Fruit fly (Drosophila melanogaster) whole organism, embryonic: ENCODE measurements around the gene CG33523.

ENCODE experiments used
- BEAF-32 ChIP-seq: fragments of 200-800 bp; sonication (Bioruptor generic); optimal IDR thresholded peaks from 3 replicates; lab custom pipeline; 2017; ENCODE audit warnings: missing biosample characterization, missing genetic modification characterization, mild to moderate bottlenecking, moderate library complexity, missing genetic modification reagents
- C15 ChIP-seq: fragments of 200-800 bp; sonication (Bioruptor generic); IDR thresholded peaks from 3 replicates; pipeline ENCODE4 v1.3.6; 2022; ENCODE audit warnings: missing biosample characterization, missing genetic modification characterization
- CG10366 ChIP-seq: fragments of 200-800 bp; sonication (Bioruptor generic); IDR thresholded peaks from 2 replicates; pipeline ENCODE4 v1.3.6; 2022; ENCODE audit warnings: missing biosample characterization, missing genetic modification characterization
- CG12104 ChIP-seq: fragments of 200-800 bp; sonication (Bioruptor generic); optimal IDR thresholded peaks from 3 replicates; lab custom pipeline; 2016; ENCODE audit warnings: missing biosample characterization, missing genetic modification characterization
- CG12219 ChIP-seq: fragments of 200-800 bp; sonication (Bioruptor generic); optimal IDR thresholded peaks from 3 replicates; lab custom pipeline; 2018; ENCODE audit warnings: missing biosample characterization, mild to moderate bottlenecking, missing genetic modification characterization
- CG12769 ChIP-seq: fragments of 200-800 bp; sonication (Bioruptor generic); optimal IDR thresholded peaks from 2 replicates; lab custom pipeline; 2019; ENCODE audit warnings: missing biosample characterization, mild to moderate bottlenecking, missing genetic modification characterization, moderate library complexity
- CG14667 ChIP-seq: fragments of 200-800 bp; sonication (Bioruptor generic); IDR thresholded peaks from 2 replicates; pipeline ENCODE4 v1.3.6; 2022; ENCODE audit warnings: missing biosample characterization, missing genetic modification characterization
- CG15514 ChIP-seq: fragments of 200-800 bp; sonication (Bioruptor generic); optimal IDR thresholded peaks from 3 replicates; lab custom pipeline; 2017; ENCODE audit warnings: missing biosample characterization, missing genetic modification characterization, mild to moderate bottlenecking, moderate library complexity, missing genetic modification reagents
- CG17829 ChIP-seq: fragments of 200-800 bp; optimal IDR thresholded peaks from 2 replicates; lab custom pipeline; 2019; ENCODE audit warnings: missing biosample characterization, mild to moderate bottlenecking, missing genetic modification characterization, moderate library complexity
- CG18011 ChIP-seq: fragments of 200-800 bp; sonication (Bioruptor generic); optimal IDR thresholded peaks from 2 replicates; lab custom pipeline; 2017; ENCODE audit warnings: missing biosample characterization, missing genetic modification characterization, mild to moderate bottlenecking, moderate library complexity, missing genotype
- CG18476 ChIP-seq: fragments of 200-800 bp; sonication (Bioruptor generic); optimal IDR thresholded peaks from 2 replicates; lab custom pipeline; 2016; ENCODE audit warnings: missing biosample characterization, mild to moderate bottlenecking, missing genetic modification characterization
- CG31388 ChIP-seq: fragments of 200-800 bp; sonication (Bioruptor generic); optimal IDR thresholded peaks from 2 replicates; lab custom pipeline; 2016; ENCODE audit warnings: missing biosample characterization, missing genetic modification characterization
- CG31441 ChIP-seq: fragments of 200-800 bp; sonication (Bioruptor generic); IDR thresholded peaks from 2 replicates; pipeline ENCODE4 v1.3.6; 2022; ENCODE audit warnings: missing biosample characterization, missing genetic modification characterization
- CG4404 ChIP-seq: fragments of 200-800 bp; sonication (Bioruptor generic); IDR thresholded peaks from 2 replicates; pipeline ENCODE4 v1.3.6; 2022; ENCODE audit warnings: missing biosample characterization, missing genetic modification characterization
- CG7786 ChIP-seq: fragments of 200-800 bp; sonication (Bioruptor generic); optimal IDR thresholded peaks from 2 replicates; lab custom pipeline; 2016; ENCODE audit warnings: missing biosample characterization, missing genetic modification characterization
- CG9437 ChIP-seq: fragments of 200-800 bp; sonication (Bioruptor generic); optimal IDR thresholded peaks from 2 replicates; lab custom pipeline; 2018; ENCODE audit warnings: missing biosample characterization, mild to moderate bottlenecking, missing genetic modification characterization
- CG9727 ChIP-seq: fragments of 200-800 bp; sonication (Bioruptor generic); optimal IDR thresholded peaks from 3 replicates; lab custom pipeline; 2017; ENCODE audit warnings: missing biosample characterization, mild to moderate bottlenecking, missing genetic modification characterization
- CTCF ChIP-seq: fragments of 200-800 bp; sonication (Bioruptor generic); optimal IDR thresholded peaks from 2 replicates; lab custom pipeline; 2017; ENCODE audit warnings: missing biosample characterization, mild to moderate bottlenecking, missing genetic modification characterization, moderate library complexity
- Dek ChIP-seq: fragments of 200-800 bp; sonication (Bioruptor generic); optimal IDR thresholded peaks from 3 replicates; lab custom pipeline; 2019; ENCODE audit warnings: missing biosample characterization, mild to moderate bottlenecking, missing genetic modification characterization, moderate library complexity
- Dp ChIP-seq: fragments of 200-800 bp; sonication (Bioruptor generic); optimal IDR thresholded peaks from 2 replicates; lab custom pipeline; 2018; ENCODE audit warnings: missing biosample characterization, mild to moderate bottlenecking, missing genetic modification characterization, moderate library complexity
- E2f1 ChIP-seq: fragments of 200-800 bp; sonication (Bioruptor generic); IDR thresholded peaks from 2 replicates; pipeline ENCODE4 v1.3.6; 2022; ENCODE audit warnings: missing biosample characterization, missing genetic modification characterization
- Elba2 ChIP-seq: fragments of 200-800 bp; sonication (Bioruptor generic); optimal IDR thresholded peaks from 3 replicates; lab custom pipeline; 2016; ENCODE audit warnings: missing biosample characterization, missing genetic modification characterization
- Fer3 ChIP-seq: fragments of 200-800 bp; sonication (Bioruptor generic); optimal IDR thresholded peaks from 2 replicates; lab custom pipeline; 2018; ENCODE audit warnings: missing biosample characterization, mild to moderate bottlenecking, missing genetic modification characterization, moderate library complexity
- H15 ChIP-seq: fragments of 200-800 bp; sonication (Bioruptor generic); IDR thresholded peaks from 3 replicates; pipeline ENCODE4 v1.3.6; 2022; ENCODE audit warnings: missing biosample characterization, missing genetic modification characterization
- HHEX ChIP-seq: fragments of 200-800 bp; sonication (Bioruptor generic); optimal IDR thresholded peaks from 3 replicates; lab custom pipeline; 2017; ENCODE audit warnings: missing biosample characterization, mild to moderate bottlenecking, missing genetic modification characterization, missing genetic modification reagents
- HLH4C ChIP-seq: fragments of 200-800 bp; sonication (Bioruptor generic); IDR thresholded peaks from 3 replicates; pipeline ENCODE4 v1.3.6; 2022; ENCODE audit warnings: missing biosample characterization, missing genetic modification characterization; ENCODE audit not compliant: partially characterized antibody
- HLHmδ ChIP-seq: fragments of 200-800 bp; sonication (Bioruptor generic); optimal IDR thresholded peaks from 2 replicates; lab custom pipeline; 2018; ENCODE audit warnings: missing biosample characterization, mild to moderate bottlenecking, missing genetic modification characterization, moderate library complexity
- Hr78 ChIP-seq, 2 experiments: fragments of 200-800 bp in 1 of 2; fragments of >200 bp in 1 of 2; sonication (Bioruptor generic) in 1 of 2; optimal IDR thresholded peaks; 2 replicates each; lab custom pipeline; 2017 to 2019; ENCODE audit warnings: missing biosample characterization in 2 of 2, missing genetic modification characterization in 2 of 2, mild to moderate bottlenecking in 1 of 2, moderate library complexity in 1 of 2
- Jarid2 ChIP-seq: fragments of 200-800 bp; sonication (Bioruptor generic); optimal IDR thresholded peaks from 3 replicates; lab custom pipeline; 2017; ENCODE audit warnings: mild to moderate bottlenecking, missing biosample characterization, missing genetic modification reagents, missing genetic modification characterization
- MESR4 ChIP-seq: fragments of 200-800 bp; sonication (Bioruptor generic); optimal IDR thresholded peaks from 2 replicates; lab custom pipeline; 2018; ENCODE audit warnings: missing biosample characterization, mild to moderate bottlenecking, missing genetic modification characterization, moderate library complexity
- Nf-YB ChIP-seq: fragments of 200-800 bp; sonication (Bioruptor generic); optimal IDR thresholded peaks from 3 replicates; lab custom pipeline; 2019; ENCODE audit warnings: missing biosample characterization, mild to moderate bottlenecking, missing genetic modification characterization, moderate library complexity
- Nf-YC ChIP-seq: fragments of 200-800 bp; optimal IDR thresholded peaks from 3 replicates; lab custom pipeline; 2019; ENCODE audit warnings: missing biosample characterization, mild to moderate bottlenecking, missing genetic modification characterization, moderate library complexity
- Sry-β ChIP-seq: fragments of 200-800 bp; sonication (Bioruptor generic); optimal IDR thresholded peaks from 2 replicates; lab custom pipeline; 2018; ENCODE audit warnings: missing biosample characterization, mild to moderate bottlenecking, missing genetic modification characterization, moderate library complexity
- Xrp1 ChIP-seq: fragments of 200-800 bp; sonication (Bioruptor generic); IDR thresholded peaks from 2 replicates; pipeline ENCODE4 v1.3.6; 2022; ENCODE audit warnings: missing biosample characterization, missing genetic modification characterization
- al ChIP-seq: fragments of 200-800 bp; sonication (Bioruptor generic); IDR thresholded peaks from 2 replicates; pipeline ENCODE4 v1.3.6; 2022; ENCODE audit warnings: missing biosample characterization, missing genetic modification characterization
- ci ChIP-seq: fragments of 200-800 bp; sonication (Bioruptor generic); IDR thresholded peaks from 3 replicates; pipeline ENCODE4 v1.3.6; 2022; ENCODE audit warnings: missing biosample characterization, missing genetic modification characterization
- crol ChIP-seq: fragments of 200-800 bp; sonication (Bioruptor generic); IDR thresholded peaks from 2 replicates; pipeline ENCODE4 v1.3.6; 2022; ENCODE audit warnings: missing biosample characterization, missing genetic modification characterization
- crp ChIP-seq, 2 experiments: fragments of 200-800 bp; sonication (Bioruptor generic); optimal IDR thresholded peaks; 2 replicates in 1 of 2; 3 replicates in 1 of 2; lab custom pipeline; 2017; ENCODE audit warnings: missing biosample characterization in 2 of 2, missing genetic modification characterization in 2 of 2, mild to moderate bottlenecking in 1 of 2, moderate library complexity in 1 of 2
- eve ChIP-seq, 2 experiments: fragments of >200 bp; optimal IDR thresholded peaks; 2 replicates each; lab custom pipeline; 2017; ENCODE audit warnings: missing biosample characterization in 2 of 2, missing genetic modification characterization in 2 of 2
- ftz-f1 ChIP-seq: fragments of 200-800 bp; sonication (Bioruptor generic); optimal IDR thresholded peaks from 2 replicates; lab custom pipeline; 2016; ENCODE audit warnings: missing biosample characterization, missing genetic modification characterization
- mirr ChIP-seq: fragments of 200-800 bp; sonication (Bioruptor generic); optimal IDR thresholded peaks from 3 replicates; lab custom pipeline; 2018; ENCODE audit warnings: missing biosample characterization, mild to moderate bottlenecking, missing genetic modification characterization
- nmo ChIP-seq: fragments of 200-800 bp; sonication (Bioruptor generic); optimal IDR thresholded peaks from 2 replicates; lab custom pipeline; 2018; ENCODE audit warnings: missing biosample characterization, mild to moderate bottlenecking, missing genetic modification characterization, moderate library complexity
- onecut ChIP-seq: fragments of 200-800 bp; sonication (Bioruptor generic); IDR thresholded peaks from 2 replicates; pipeline ENCODE4 v1.3.6; 2022; ENCODE audit warnings: missing biosample characterization, missing genetic modification characterization
- pfk ChIP-seq: fragments of 200-800 bp; sonication (Bioruptor generic); optimal IDR thresholded peaks from 2 replicates; lab custom pipeline; 2018; ENCODE audit warnings: missing biosample characterization, mild to moderate bottlenecking, missing genetic modification characterization, moderate library complexity
- pzg ChIP-seq: fragments of 200-800 bp; sonication (Bioruptor generic); optimal IDR thresholded peaks from 3 replicates; lab custom pipeline; 2018; ENCODE audit warnings: missing biosample characterization, mild to moderate bottlenecking, missing genetic modification characterization, moderate library complexity
- run ChIP-seq: fragments of 200-800 bp; sonication (Bioruptor generic); optimal IDR thresholded peaks from 3 replicates; lab custom pipeline; 2018; ENCODE audit warnings: missing biosample characterization, mild to moderate bottlenecking, missing genetic modification characterization
- scrt ChIP-seq: fragments of 200-800 bp; sonication (Bioruptor generic); optimal IDR thresholded peaks from 2 replicates; lab custom pipeline; 2018; ENCODE audit warnings: missing biosample characterization, mild to moderate bottlenecking, missing genetic modification characterization, moderate library complexity

Gene CG33523

dm6 chr3L:5920778-5921177 is 2.9 kb upstream of the CG33523 start (continued):
- TF ChIP-seq ci (GFP tag; lab: Robert Waterston, UW) (no peak), CG7786 (GFP tag; lab: Kevin White, UChicago) (no peak), CG18011 (GFP tag; lab: Kevin White, UChicago) (no peak), HLH4C (GFP tag; lab: Robert Waterston, UW) (no peak), nmo (GFP tag; lab: Kevin White, UChicago) (no peak), pzg (peak; percentile 13), CG12104 (no peak), run (tag; lab: Kevin White, UChicago) (no peak), scrt (GFP tag; lab: Kevin White, UChicago) (no peak), CG12219 (GFP tag; lab: Kevin White, UChicago) (no peak), CG18476 (GFP tag; lab: Kevin White, UChicago) (no peak), CTCF (GFP tag; lab: Kevin White, UChicago) (no peak), HLHmδ (no peak), CG4404 (GFP tag; lab: Robert Waterston, UW) (no peak), mirr (GFP tag; lab: Kevin White, UChicago) (no peak), pfk (GFP tag; lab: Kevin White, UChicago) (no peak), CG9437 (GFP tag; lab: Kevin White, UChicago) (no peak), E2f1 (GFP tag; lab: Robert Waterston, UW) (no peak), al (GFP tag; lab: Robert Waterston, UW) (no peak), CG15514 (GFP tag; lab: Kevin White, UChicago) (no peak), Jarid2 (GFP tag; lab: Kevin White, UChicago) (no peak), Hr78 (GFP tag; optimal IDR thresholded peaks at IDR 0.05; lab: Kevin White, UChicago) (no peak), CG17829 (no peak), Nf-YC (tag; lab: Kevin White, UChicago) (no peak), Fer3 (tag; lab: Kevin White, UChicago) (no peak), eve (GFP tag; optimal IDR thresholded peaks at IDR 0.05; lab: Kevin White, UChicago) (no peak), CG31388 (GFP tag; lab: Kevin White, UChicago) (no peak), Elba2 (GFP tag; lab: Kevin White, UChicago) (no peak)

dm6 chr3L:5921216-5921615 is 2.4 kb upstream of the CG33523 start, which contains the start of gene PXo:
PXo (minus strand) TSS chr3L:5921316.
- TF ChIP-seq Sry-β (GFP tag; lab: Kevin White, UChicago) (no peak), run (tag; lab: Kevin White, UChicago) (no peak), crp (GFP tag; optimal IDR thresholded peaks at IDR 0.05; lab: Kevin White, UChicago) (peak in 1 of 2 experiments; percentile 31), Nf-YB (GFP tag; lab: Kevin White, UChicago) (no peak), BEAF-32 (GFP tag; lab: Kevin White, UChicago) (no peak), Xrp1 (GFP tag; lab: Robert Waterston, UW) (no peak), CG31441 (GFP tag; lab: Robert Waterston, UW) (no peak), H15 (GFP tag; lab: Robert Waterston, UW) (no peak), C15 (no peak), CG14667 (GFP tag; lab: Robert Waterston, UW) (no peak), onecut (GFP tag; lab: Robert Waterston, UW) (no peak), HHEX (GFP tag; lab: Kevin White, UChicago) (no peak), CG9727 (no peak), crol (GFP tag; lab: Robert Waterston, UW) (peak; percentile 67), MESR4 (GFP tag; lab: Kevin White, UChicago) (peak; percentile 1), ftz-f1 (no peak), Dp (GFP tag; lab: Kevin White, UChicago) (no peak), CG10366 (GFP tag; lab: Robert Waterston, UW) (no peak), CG12769 (tag; lab: Kevin White, UChicago) (peak; percentile 10), Dek (tag; lab: Kevin White, UChicago) (no peak)
- TF ChIP-seq, all 482 proteins: peak for 4
